Worm (Caenorhabditis elegans) whole organism, L1 larva: ENCODE measurements around the gene M163.5.

Source experiments
- aly-2 ChIP-seq: fragments of 150-350 bp; optimal IDR thresholded peaks from 2 replicates; lab custom pipeline; 2014; ENCODE audit warnings: missing biosample characterization, missing genetic modification characterization
- ceh-8 ChIP-seq: fragments of 200-800 bp; sonication (Bioruptor generic); optimal IDR thresholded peaks from 2 replicates; lab custom pipeline; 2018; ENCODE audit warnings: mild to moderate bottlenecking, missing genetic modification characterization, moderate library complexity, missing compliant biosample characterization
- lin-15B ChIP-seq: fragments of 150-350 bp; sonication (generic microtip); optimal IDR thresholded peaks from 3 replicates; lab custom pipeline; 2014; ENCODE audit warnings: missing biosample characterization, missing genetic modification characterization
- mdl-1 ChIP-seq, 2 experiments: fragments of 150-350 bp; optimal IDR thresholded peaks; 2 replicates each; lab custom pipeline; 2014 to 2017; ENCODE audit warnings: missing biosample characterization in 2 of 2, missing genetic modification characterization in 2 of 2, inconsistent platforms in 1 of 2

ce11 chrX:14473740-14474139 lies at the start of gene M163.5:
- TF ChIP-seq aly-2 (no peak), lin-15B (tag; lab: Kevin White, UChicago) (no peak), mdl-1 (tag; optimal IDR thresholded peaks at IDR 0.05; lab: Kevin White, UChicago) (no peak), ceh-8 (GFP tag; lab: Kevin White, UChicago) (no peak)
